Worm (Caenorhabditis elegans) whole organism, young adult: ENCODE results near the gene nspc-20.
A peak's percentile ranks its signal among the peaks of the same experiment; 100 is the strongest.

Source experiments
- B0019.2 ChIP-seq: fragments of 200-800 bp; sonication (Bioruptor generic); conservative IDR thresholded peaks from 2 replicates; pipeline ENCODE4 v1.3.6; 2022; ENCODE audit warnings: missing genetic modification reagents, missing genetic modification characterization, missing compliant biosample characterization
- F49E8.2 ChIP-seq: sonication (generic microtip); optimal IDR thresholded peaks from 3 replicates; lab custom pipeline; 2017; ENCODE audit warnings: missing genetic modification characterization, mild to moderate bottlenecking, missing compliant biosample characterization, antibody characterized with exemption, moderate library complexity; ENCODE audit not compliant: insufficient read depth
- T26A5.8 ChIP-seq: sonication (generic microtip); optimal IDR thresholded peaks from 2 replicates; lab custom pipeline; 2016; ENCODE audit warnings: missing genetic modification characterization, missing compliant biosample characterization
- Y56A3A.18 ChIP-seq: fragments of 200-800 bp; sonication (Bioruptor generic); IDR thresholded peaks from 2 replicates; pipeline ENCODE4 v1.3.6; 2022; ENCODE audit warnings: missing genetic modification reagents, missing genetic modification characterization, missing compliant biosample characterization
- ama-1 ChIP-seq, 3 experiments: fragments of 150-350 bp in 1 of 3; sonication (generic microtip) in 2 of 3; optimal IDR thresholded peaks; 2 replicates each; lab custom pipeline; 2014 to 2018; ENCODE audit warnings: missing biosample characterization in 2 of 3, missing genetic modification characterization in 2 of 3, missing genetic modification reagents in 2 of 3
- cebp-1 ChIP-seq, 2 experiments: fragments of 200-800 bp in 1 of 2; sonication (Bioruptor generic) in 1 of 2; sonication (generic microtip) in 1 of 2; IDR thresholded peaks in 1 of 2; optimal IDR thresholded peaks in 1 of 2; 2 replicates each; pipeline versions ENCODE4 v1.3.6 to Lab custom; 2017 to 2022; ENCODE audit warnings: missing compliant biosample characterization in 2 of 2, missing genetic modification characterization in 2 of 2, mild to moderate bottlenecking in 1 of 2, missing genetic modification reagents in 1 of 2, moderate library complexity in 1 of 2
- dpl-1 ChIP-seq: fragments of 150-350 bp; optimal IDR thresholded peaks from 2 replicates; lab custom pipeline; 2014; ENCODE audit warnings: missing biosample characterization, missing genetic modification reagents, missing genetic modification characterization
- egrh-3 ChIP-seq: fragments of 200-800 bp; sonication (Bioruptor generic); IDR thresholded peaks from 2 replicates; pipeline ENCODE4 v1.3.6; 2022; ENCODE audit warnings: missing genetic modification reagents, missing genetic modification characterization, missing compliant biosample characterization
- gei-17 ChIP-seq: fragments of 200-800 bp; sonication (Bioruptor generic); optimal IDR thresholded peaks from 2 replicates; lab custom pipeline; 2018; ENCODE audit warnings: mild to moderate bottlenecking, missing genetic modification characterization, missing compliant biosample characterization
- lin-35 ChIP-seq, 3 experiments: fragments of 150-350 bp in 2 of 3; sonication (generic microtip) in 1 of 3; optimal IDR thresholded peaks; 2 replicates each; lab custom pipeline; 2014 to 2018; ENCODE audit warnings: missing biosample characterization in 3 of 3, missing genetic modification characterization in 3 of 3, missing genetic modification reagents in 3 of 3
- lsy-27 ChIP-seq: sonication (generic microtip); optimal IDR thresholded peaks from 2 replicates; lab custom pipeline; 2017; ENCODE audit warnings: missing genetic modification characterization, mild to moderate bottlenecking, missing compliant biosample characterization, antibody characterized with exemption, missing genotype, borderline replicate concordance; ENCODE audit not compliant: insufficient read depth

DNA sequence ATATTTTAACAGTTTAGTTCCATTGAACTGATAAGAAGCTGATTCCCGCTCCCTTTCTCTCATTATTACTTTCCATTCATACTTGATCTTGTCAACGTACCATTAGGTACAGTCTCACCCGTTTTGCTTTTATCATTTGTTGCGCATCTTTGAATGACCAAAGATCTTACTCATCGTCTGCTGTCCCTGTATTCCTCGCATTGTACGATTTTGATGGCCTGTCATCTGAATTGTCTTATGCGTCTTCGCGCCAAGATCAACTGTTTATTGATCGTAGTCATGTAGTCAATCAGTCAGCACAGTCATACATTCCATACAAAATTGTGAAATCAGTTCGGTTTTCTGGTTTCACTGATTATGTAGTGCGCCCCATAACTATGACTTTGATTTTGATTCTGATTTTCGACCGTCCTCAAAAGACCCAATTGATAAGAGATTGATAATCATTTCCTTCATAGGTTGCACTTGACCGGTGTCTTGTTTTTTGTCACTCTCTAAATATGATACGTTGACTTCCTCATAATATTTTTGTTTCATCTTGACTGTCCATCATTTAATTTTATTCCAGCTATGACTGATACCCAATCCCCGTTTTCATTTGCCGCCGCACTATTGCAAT lies 28.0 kb upstream of the nspc-20 start, which contains the start of gene nhr-3:
- no peak for TF ChIP-seq egrh-3 (GFP tag; lab: Robert Waterston, UW)
- peak; percentile 66; the same call in 1 of the 2 replicates for TF ChIP-seq cebp-1 (GFP tag; IDR thresholded peaks at IDR 0.05; lab: Robert Waterston, UW)
- TF ChIP-seq cebp-1 (tag; optimal IDR thresholded peaks at IDR 0.05; lab: Kevin White, UChicago): peak; percentile 85
- no peak for TF ChIP-seq B0019.2
- no peak for TF ChIP-seq dpl-1
- TF ChIP-seq ama-1 (optimal IDR thresholded peaks at IDR 0.05; lab: Kevin White, UChicago): no peak
- TF ChIP-seq ama-1 (GFP tag; optimal IDR thresholded peaks at IDR 0.05; lab: Kevin White, UChicago): no peak
- TF ChIP-seq Y56A3A.18: no peak
- no peak for TF ChIP-seq T26A5.8 (tag; lab: Kevin White, UChicago)
- no peak for TF ChIP-seq lsy-27 (tag; lab: Kevin White, UChicago)
- no peak for TF ChIP-seq F49E8.2 (tag; lab: Kevin White, UChicago)
- TF ChIP-seq lin-35 (GFP tag; optimal IDR thresholded peaks at IDR 0.05; lab: Kevin White, UChicago): no peak
- no peak for TF ChIP-seq gei-17 (GFP tag; lab: Kevin White, UChicago)
